Fruit fly (Drosophila melanogaster) whole organism, prepupa: Measurements from ENCODE around the gene CG14024.

Experiments used
- Blimp-1 ChIP-seq: fragments of 200-800 bp; sonication (Bioruptor generic); optimal IDR thresholded peaks from 3 replicates; lab custom pipeline; 2017; ENCODE audit warnings: missing biosample characterization, missing genetic modification characterization, mild to moderate bottlenecking, moderate library complexity, missing genetic modification reagents
- CG10631 ChIP-seq: fragments of 200-800 bp; sonication (Bioruptor generic); optimal IDR thresholded peaks from 2 replicates; lab custom pipeline; 2016; ENCODE audit warnings: missing biosample characterization, missing genetic modification characterization
- CG10669 ChIP-seq: fragments of 200-800 bp; sonication (Bioruptor generic); optimal IDR thresholded peaks from 3 replicates; lab custom pipeline; 2018; ENCODE audit warnings: missing biosample characterization, mild to moderate bottlenecking, missing genetic modification characterization, moderate library complexity
- CG11294 ChIP-seq: fragments of 200-800 bp; sonication (Bioruptor generic); IDR thresholded peaks from 2 replicates; pipeline ENCODE4 v1.3.6; 2022; ENCODE audit warnings: missing biosample characterization, missing genetic modification characterization
- CG11762 ChIP-seq: fragments of 200-800 bp; sonication (Bioruptor generic); optimal IDR thresholded peaks from 3 replicates; lab custom pipeline; 2016; ENCODE audit warnings: missing biosample characterization, missing genetic modification characterization; ENCODE audit not compliant: insufficient read depth
- CG11902 ChIP-seq: fragments of 200-800 bp; sonication (Bioruptor generic); optimal IDR thresholded peaks from 3 replicates; lab custom pipeline; 2016; ENCODE audit warnings: missing biosample characterization, missing genetic modification characterization
- CG15336 ChIP-seq: fragments of 200-800 bp; sonication (Bioruptor generic); IDR thresholded peaks from 2 replicates; pipeline ENCODE4 v1.3.6; 2022; ENCODE audit warnings: missing biosample characterization, missing genetic modification characterization
- CG1621 ChIP-seq: fragments of 200-800 bp; sonication (Bioruptor generic); optimal IDR thresholded peaks from 3 replicates; lab custom pipeline; 2018; ENCODE audit warnings: missing biosample characterization, mild to moderate bottlenecking, missing genetic modification characterization
- CG16779 ChIP-seq: fragments of 200-800 bp; sonication (Bioruptor generic); optimal IDR thresholded peaks from 3 replicates; lab custom pipeline; 2017; ENCODE audit warnings: missing biosample characterization, mild to moderate bottlenecking, missing genetic modification characterization
- CG3032 ChIP-seq: fragments of 200-800 bp; optimal IDR thresholded peaks from 2 replicates; lab custom pipeline; 2019; ENCODE audit warnings: missing biosample characterization, mild to moderate bottlenecking, missing genetic modification characterization, moderate library complexity
- CG31627 ChIP-seq: fragments of 200-800 bp; sonication (Bioruptor generic); optimal IDR thresholded peaks from 3 replicates; lab custom pipeline; 2016; ENCODE audit warnings: missing biosample characterization, missing genetic modification characterization
- CG32006 ChIP-seq: fragments of 200-800 bp; sonication (Bioruptor generic); optimal IDR thresholded peaks from 3 replicates; lab custom pipeline; 2017; ENCODE audit warnings: missing biosample characterization, mild to moderate bottlenecking, missing genetic modification characterization
- CG3919 ChIP-seq: fragments of 200-800 bp; sonication (Bioruptor generic); optimal IDR thresholded peaks from 3 replicates; lab custom pipeline; 2016; ENCODE audit warnings: missing biosample characterization, missing genetic modification characterization
- CG4318 ChIP-seq: fragments of 200-800 bp; sonication (Bioruptor generic); optimal IDR thresholded peaks from 3 replicates; lab custom pipeline; 2017; ENCODE audit warnings: missing biosample characterization, mild to moderate bottlenecking, missing genetic modification characterization
- CG6163 ChIP-seq: fragments of 200-800 bp; sonication (Bioruptor generic); IDR thresholded peaks from 3 replicates; pipeline ENCODE4 v1.3.6; 2022; ENCODE audit warnings: missing biosample characterization, missing genetic modification characterization
- CG6792 ChIP-seq: fragments of 200-800 bp; sonication (Bioruptor generic); optimal IDR thresholded peaks from 3 replicates; lab custom pipeline; 2016; ENCODE audit warnings: missing biosample characterization, missing genetic modification characterization
- CG6808 ChIP-seq: fragments of 200-800 bp; sonication (Bioruptor generic); optimal IDR thresholded peaks from 3 replicates; lab custom pipeline; 2017; ENCODE audit warnings: missing biosample characterization, missing genetic modification characterization, mild to moderate bottlenecking, moderate library complexity, missing genetic modification reagents
- CG6854 ChIP-seq: fragments of 200-800 bp; sonication (Bioruptor generic); optimal IDR thresholded peaks from 2 replicates; lab custom pipeline; 2017; ENCODE audit warnings: missing biosample characterization, mild to moderate bottlenecking, missing genetic modification characterization
- CG7368 ChIP-seq: fragments of 200-800 bp; sonication (Bioruptor generic); optimal IDR thresholded peaks from 3 replicates; lab custom pipeline; 2016; ENCODE audit warnings: missing biosample characterization, missing genetic modification characterization
- CG8119 ChIP-seq: fragments of 200-800 bp; sonication (Bioruptor generic); IDR thresholded peaks from 3 replicates; pipeline ENCODE4 v1.3.6; 2022; ENCODE audit warnings: missing biosample characterization, missing genetic modification characterization
- CG8632 ChIP-seq: fragments of 200-800 bp; sonication (Bioruptor generic); optimal IDR thresholded peaks from 3 replicates; lab custom pipeline; 2016; ENCODE audit warnings: missing biosample characterization, missing genetic modification characterization
- CG9139 ChIP-seq: fragments of 200-800 bp; sonication (Bioruptor generic); optimal IDR thresholded peaks from 3 replicates; lab custom pipeline; 2017; ENCODE audit warnings: missing biosample characterization, mild to moderate bottlenecking, missing genetic modification characterization
- Eip75B ChIP-seq: fragments of 200-800 bp; sonication (Bioruptor generic); optimal IDR thresholded peaks from 3 replicates; lab custom pipeline; 2016; ENCODE audit warnings: missing biosample characterization, missing genetic modification characterization
- Eip78C ChIP-seq: fragments of 200-800 bp; sonication (Bioruptor generic); peaks from one replicate; lab custom pipeline; 2016; ENCODE audit warnings: missing biosample characterization, missing genetic modification characterization
- Eip93F ChIP-seq: fragments of 200-800 bp; sonication (Bioruptor generic); optimal IDR thresholded peaks from 2 replicates; lab custom pipeline; 2016; ENCODE audit warnings: missing biosample characterization, mild to moderate bottlenecking, missing genetic modification characterization
- Ets96B ChIP-seq: fragments of 200-800 bp; optimal IDR thresholded peaks from 2 replicates; lab custom pipeline; 2019; ENCODE audit warnings: missing biosample characterization, mild to moderate bottlenecking, missing genetic modification characterization, moderate library complexity
- Gug ChIP-seq: fragments of 200-800 bp; sonication (Bioruptor generic); IDR thresholded peaks from 2 replicates; pipeline ENCODE4 v1.3.6; 2022; ENCODE audit warnings: missing biosample characterization, missing genetic modification characterization
- Hr38 ChIP-seq: sonication (Bioruptor generic); optimal IDR thresholded peaks from 2 replicates; lab custom pipeline; 2016; ENCODE audit warnings: missing biosample characterization, missing genetic modification characterization
- Hr39 ChIP-seq: fragments of 200-800 bp; sonication (Bioruptor generic); optimal IDR thresholded peaks from 2 replicates; lab custom pipeline; 2016; ENCODE audit warnings: missing biosample characterization, missing genetic modification characterization
- Hr4 ChIP-seq: fragments of 200-800 bp; sonication (Bioruptor generic); optimal IDR thresholded peaks from 3 replicates; lab custom pipeline; 2016; ENCODE audit warnings: missing biosample characterization, missing genetic modification characterization
- Lpt ChIP-seq: fragments of 200-800 bp; sonication (Bioruptor generic); optimal IDR thresholded peaks from 3 replicates; lab custom pipeline; 2016; ENCODE audit warnings: missing biosample characterization, missing genetic modification characterization
- Met ChIP-seq: fragments of 200-800 bp; sonication (Bioruptor generic); optimal IDR thresholded peaks from 3 replicates; lab custom pipeline; 2016; ENCODE audit warnings: missing biosample characterization, missing genetic modification characterization
- OdsH ChIP-seq: fragments of 200-800 bp; sonication (Bioruptor generic); optimal IDR thresholded peaks from 3 replicates; lab custom pipeline; 2016; ENCODE audit warnings: missing biosample characterization, missing genetic modification characterization
- Smox ChIP-seq: fragments of 200-800 bp; sonication (Bioruptor generic); optimal IDR thresholded peaks from 3 replicates; lab custom pipeline; 2016; ENCODE audit warnings: missing biosample characterization, missing genetic modification characterization
- Sox102F ChIP-seq: fragments of 200-800 bp; sonication (Bioruptor generic); optimal IDR thresholded peaks from 2 replicates; lab custom pipeline; 2016; ENCODE audit warnings: missing biosample characterization, mild to moderate bottlenecking, missing genetic modification characterization
- Sox14 ChIP-seq: fragments of 200-800 bp; sonication (Bioruptor generic); optimal IDR thresholded peaks from 3 replicates; lab custom pipeline; 2016; ENCODE audit warnings: missing biosample characterization, missing genetic modification characterization
- Sox15 ChIP-seq: fragments of 200-800 bp; sonication (Bioruptor generic); optimal IDR thresholded peaks from 3 replicates; lab custom pipeline; 2016; ENCODE audit warnings: missing biosample characterization, missing genetic modification characterization
- achi ChIP-seq: fragments of 200-800 bp; sonication (Bioruptor generic); optimal IDR thresholded peaks from 3 replicates; lab custom pipeline; 2016; ENCODE audit warnings: missing biosample characterization, missing genetic modification characterization
- acj6 ChIP-seq: fragments of 200-800 bp; sonication (Bioruptor generic); optimal IDR thresholded peaks from 3 replicates; lab custom pipeline; 2016; ENCODE audit warnings: missing biosample characterization, missing genetic modification characterization
- cyc ChIP-seq: fragments of 200-800 bp; sonication (Bioruptor generic); optimal IDR thresholded peaks from 3 replicates; lab custom pipeline; 2016; ENCODE audit warnings: missing biosample characterization, missing genetic modification characterization
- dac ChIP-seq: fragments of 200-800 bp; sonication (Bioruptor generic); optimal IDR thresholded peaks from 2 replicates; lab custom pipeline; 2017; ENCODE audit warnings: missing biosample characterization, mild to moderate bottlenecking, missing genetic modification characterization
- dsx ChIP-seq: fragments of 200-800 bp; optimal IDR thresholded peaks from 3 replicates; lab custom pipeline; 2019; ENCODE audit warnings: missing biosample characterization, mild to moderate bottlenecking, missing genetic modification characterization, moderate library complexity; ENCODE audit not compliant: poor library complexity, severe bottlenecking
- eg ChIP-seq: fragments of 200-800 bp; sonication (Bioruptor generic); IDR thresholded peaks from 3 replicates; pipeline ENCODE4 v1.3.6; 2022; ENCODE audit warnings: missing biosample characterization, missing genetic modification characterization
- fd59A ChIP-seq: fragments of 200-800 bp; sonication (Bioruptor generic); optimal IDR thresholded peaks from 2 replicates; lab custom pipeline; 2017; ENCODE audit warnings: missing biosample characterization, mild to moderate bottlenecking, missing genetic modification characterization, missing genetic modification reagents
- fkh ChIP-seq: fragments of 200-800 bp; sonication (Bioruptor generic); optimal IDR thresholded peaks from 3 replicates; lab custom pipeline; 2017; ENCODE audit warnings: missing biosample characterization, mild to moderate bottlenecking, missing genetic modification characterization, moderate library complexity
- lz ChIP-seq: fragments of 200-800 bp; sonication (Bioruptor generic); optimal IDR thresholded peaks from 3 replicates; lab custom pipeline; 2016; ENCODE audit warnings: missing biosample characterization, missing genetic modification characterization
- salr ChIP-seq, 2 experiments: fragments of 200-800 bp; sonication (Bioruptor generic); optimal IDR thresholded peaks; 3 replicates each; lab custom pipeline; 2016 to 2018; ENCODE audit warnings: missing biosample characterization in 2 of 2, missing genetic modification characterization in 2 of 2, mild to moderate bottlenecking in 1 of 2
- spab ChIP-seq: fragments of 200-800 bp; sonication (Bioruptor generic); optimal IDR thresholded peaks from 2 replicates; lab custom pipeline; 2017; ENCODE audit warnings: missing biosample characterization, mild to moderate bottlenecking, missing genetic modification characterization, missing genetic modification reagents
- ss ChIP-seq, 2 experiments: fragments of 200-800 bp; sonication (Bioruptor generic); optimal IDR thresholded peaks; 2 replicates in 1 of 2; 3 replicates in 1 of 2; lab custom pipeline; 2017 to 2018; ENCODE audit warnings: mild to moderate bottlenecking in 2 of 2, missing biosample characterization in 2 of 2, missing genetic modification characterization in 2 of 2, moderate library complexity in 1 of 2
- svp ChIP-seq: fragments of 200-800 bp; sonication (Bioruptor generic); peaks from one replicate; lab custom pipeline; 2016; ENCODE audit warnings: missing biosample characterization, missing genetic modification characterization
- topi ChIP-seq: fragments of 200-800 bp; sonication (Bioruptor generic); optimal IDR thresholded peaks from 3 replicates; lab custom pipeline; 2016; ENCODE audit warnings: missing biosample characterization, missing genetic modification characterization
- vri ChIP-seq: fragments of 200-800 bp; sonication (Bioruptor generic); optimal IDR thresholded peaks from 3 replicates; lab custom pipeline; 2016; ENCODE audit warnings: missing biosample characterization, mild to moderate bottlenecking, missing genetic modification characterization

CG14024 gene

dm6 chr2L:5289921-5290320 is 24.8 kb downstream of the CG14024 start:
- TF ChIP-seq Smox (GFP tag; lab: Kevin White, UChicago) (peak; percentile 30), CG10669 (GFP tag; lab: Kevin White, UChicago) (peak; percentile 82), Hr39 (GFP tag; lab: Kevin White, UChicago) (peak; percentile 21), CG4318 (GFP tag; lab: Kevin White, UChicago) (peak; percentile 26), CG31627 (GFP tag; lab: Kevin White, UChicago) (peak; percentile 3), cyc (peak; percentile 18), acj6 (GFP tag; lab: Kevin White, UChicago) (peak; percentile 70), CG8119 (GFP tag; lab: Robert Waterston, UW) (peak; percentile 31; the same call in 1 of the 3 replicates), CG6792 (GFP tag; lab: Kevin White, UChicago) (peak; percentile 60), topi (GFP tag; lab: Kevin White, UChicago) (peak; percentile 41), CG6163 (GFP tag; lab: Robert Waterston, UW) (peak; percentile 63; the same call in 1 of the 3 replicates), CG9139 (GFP tag; lab: Kevin White, UChicago) (peak; percentile 64), Sox14 (peak; percentile 52), CG11762 (GFP tag; lab: Kevin White, UChicago) (peak; percentile 22), Lpt (no peak), eg (GFP tag; lab: Robert Waterston, UW) (no peak), ss (GFP tag; optimal IDR thresholded peaks at IDR 0.05; lab: Kevin White, UChicago) (peak; percentile 80 to 84), CG8632 (GFP tag; lab: Kevin White, UChicago) (peak; percentile 72), dac (GFP tag; lab: Kevin White, UChicago) (no peak), CG1621 (tag; lab: Kevin White, UChicago) (peak; percentile 64), CG11902 (peak; percentile 35), vri (GFP tag; lab: Kevin White, UChicago) (no peak), CG16779 (tag; lab: Kevin White, UChicago) (no peak), Gug (GFP tag; lab: Robert Waterston, UW) (no peak), OdsH (GFP tag; lab: Kevin White, UChicago) (peak; percentile 79), CG7368 (GFP tag; lab: Kevin White, UChicago) (peak; percentile 20), svp (GFP tag; lab: Kevin White, UChicago) (peak; percentile 65), Eip93F (GFP tag; lab: Kevin White, UChicago) (no peak), dsx (GFP tag; lab: Kevin White, UChicago) (peak; percentile 82), Met (GFP tag; lab: Kevin White, UChicago) (peak; percentile 58), CG10631 (peak; percentile 72), Eip78C (GFP tag; lab: Kevin White, UChicago) (peak; percentile 92), CG6854 (GFP tag; lab: Kevin White, UChicago) (no peak), Blimp-1 (GFP tag; lab: Kevin White, UChicago) (no peak), Sox102F (GFP tag; lab: Kevin White, UChicago) (no peak), Sox15 (GFP tag; lab: Kevin White, UChicago) (peak; percentile 36), salr (GFP tag; optimal IDR thresholded peaks at IDR 0.05; lab: Kevin White, UChicago) (peak; percentile 27 to 33), lz (GFP tag; lab: Kevin White, UChicago) (peak; percentile 45), Hr38 (GFP tag; lab: Kevin White, UChicago) (no peak), CG11294 (no peak), CG3919 (GFP tag; lab: Kevin White, UChicago) (peak; percentile 69), Hr4 (GFP tag; lab: Kevin White, UChicago) (peak; percentile 9), Eip75B (GFP tag; lab: Kevin White, UChicago) (peak; percentile 54), CG32006 (GFP tag; lab: Kevin White, UChicago) (peak; percentile 51), achi (GFP tag; lab: Kevin White, UChicago) (peak; percentile 60), CG15336 (GFP tag; lab: Robert Waterston, UW) (peak; percentile 37; the same call in 1 of the 2 replicates), CG3032 (tag; lab: Kevin White, UChicago) (peak; percentile 82), fkh (GFP tag; lab: Kevin White, UChicago) (no peak), spab (GFP tag; lab: Kevin White, UChicago) (peak; percentile 64), CG6808 (GFP tag; lab: Kevin White, UChicago) (peak; percentile 77), fd59A (peak; percentile 62), Ets96B (tag; lab: Kevin White, UChicago) (peak; percentile 87)
